Fruit fly (Drosophila melanogaster) whole organism: ENCODE results near the gene VhaM9.7-a.

Source experiments
- CG8478 ChIP-seq: fragments of >200 bp; optimal IDR thresholded peaks from 2 replicates; lab custom pipeline; 2018; ENCODE audit warnings: inconsistent platforms
- Dll ChIP-seq: fragments of >200 bp; optimal IDR thresholded peaks from 2 replicates; lab custom pipeline; 2017
- EcR ChIP-seq, 2 experiments: fragments of >200 bp; optimal IDR thresholded peaks; 2 replicates each; lab custom pipeline; 2017; ENCODE audit warnings: missing biosample characterization in 2 of 2, missing genetic modification characterization in 2 of 2, missing genetic modification reagents in 2 of 2
- pan ChIP-seq: fragments of >200 bp; optimal IDR thresholded peaks from 2 replicates; lab custom pipeline; 2017
- psq ChIP-seq: fragments of >200 bp; optimal IDR thresholded peaks from 2 replicates; lab custom pipeline; 2017
- usp ChIP-seq: fragments of >200 bp; optimal IDR thresholded peaks from 2 replicates; lab custom pipeline; 2017; ENCODE audit warnings: missing biosample characterization, missing genetic modification characterization, mixed read lengths

- no peak for TF ChIP-seq pan (lab: Kevin White, UChicago)
- TF ChIP-seq usp, result no peak
- TF ChIP-seq Dll (lab: Kevin White, UChicago), result no peak
- no peak for TF ChIP-seq CG8478 (lab: Kevin White, UChicago)
- TF ChIP-seq psq, result no peak
- no peak for TF ChIP-seq EcR (GFP tag; optimal IDR thresholded peaks at IDR 0.05; lab: Kevin White, UChicago)
Observed at dm6 chr3L:4215079-4215478, 47.4 kb upstream of the VhaM9.7-a start, which contains the start of gene Cpr64Ad.
